Fruit fly (Drosophila melanogaster) whole organism, prepupa: Measurements from ENCODE around the gene Ir94d.

Experiments used
- Blimp-1 ChIP-seq: fragments of 200-800 bp; sonication (Bioruptor generic); optimal IDR thresholded peaks from 3 replicates; lab custom pipeline; 2017; ENCODE audit warnings: missing biosample characterization, missing genetic modification characterization, mild to moderate bottlenecking, moderate library complexity, missing genetic modification reagents
- CG10631 ChIP-seq: fragments of 200-800 bp; sonication (Bioruptor generic); optimal IDR thresholded peaks from 2 replicates; lab custom pipeline; 2016; ENCODE audit warnings: missing biosample characterization, missing genetic modification characterization
- CG10669 ChIP-seq: fragments of 200-800 bp; sonication (Bioruptor generic); optimal IDR thresholded peaks from 3 replicates; lab custom pipeline; 2018; ENCODE audit warnings: missing biosample characterization, mild to moderate bottlenecking, missing genetic modification characterization, moderate library complexity
- CG11762 ChIP-seq: fragments of 200-800 bp; sonication (Bioruptor generic); optimal IDR thresholded peaks from 3 replicates; lab custom pipeline; 2016; ENCODE audit warnings: missing biosample characterization, missing genetic modification characterization; ENCODE audit not compliant: insufficient read depth
- CG15336 ChIP-seq: fragments of 200-800 bp; sonication (Bioruptor generic); IDR thresholded peaks from 2 replicates; pipeline ENCODE4 v1.3.6; 2022; ENCODE audit warnings: missing biosample characterization, missing genetic modification characterization
- CG1621 ChIP-seq: fragments of 200-800 bp; sonication (Bioruptor generic); optimal IDR thresholded peaks from 3 replicates; lab custom pipeline; 2018; ENCODE audit warnings: missing biosample characterization, mild to moderate bottlenecking, missing genetic modification characterization
- CG16779 ChIP-seq: fragments of 200-800 bp; sonication (Bioruptor generic); optimal IDR thresholded peaks from 3 replicates; lab custom pipeline; 2017; ENCODE audit warnings: missing biosample characterization, mild to moderate bottlenecking, missing genetic modification characterization
- CG4318 ChIP-seq: fragments of 200-800 bp; sonication (Bioruptor generic); optimal IDR thresholded peaks from 3 replicates; lab custom pipeline; 2017; ENCODE audit warnings: missing biosample characterization, mild to moderate bottlenecking, missing genetic modification characterization
- CG6163 ChIP-seq: fragments of 200-800 bp; sonication (Bioruptor generic); IDR thresholded peaks from 3 replicates; pipeline ENCODE4 v1.3.6; 2022; ENCODE audit warnings: missing biosample characterization, missing genetic modification characterization
- CG6276 ChIP-seq: fragments of 200-800 bp; sonication (Bioruptor generic); optimal IDR thresholded peaks from 2 replicates; lab custom pipeline; 2017; ENCODE audit warnings: missing biosample characterization, mild to moderate bottlenecking, missing genetic modification characterization
- CG6792 ChIP-seq: fragments of 200-800 bp; sonication (Bioruptor generic); optimal IDR thresholded peaks from 3 replicates; lab custom pipeline; 2016; ENCODE audit warnings: missing biosample characterization, missing genetic modification characterization
- CG6808 ChIP-seq: fragments of 200-800 bp; sonication (Bioruptor generic); optimal IDR thresholded peaks from 3 replicates; lab custom pipeline; 2017; ENCODE audit warnings: missing biosample characterization, missing genetic modification characterization, mild to moderate bottlenecking, moderate library complexity, missing genetic modification reagents
- CG6854 ChIP-seq: fragments of 200-800 bp; sonication (Bioruptor generic); optimal IDR thresholded peaks from 2 replicates; lab custom pipeline; 2017; ENCODE audit warnings: missing biosample characterization, mild to moderate bottlenecking, missing genetic modification characterization
- CG7368 ChIP-seq: fragments of 200-800 bp; sonication (Bioruptor generic); optimal IDR thresholded peaks from 3 replicates; lab custom pipeline; 2016; ENCODE audit warnings: missing biosample characterization, missing genetic modification characterization
- CG8119 ChIP-seq: fragments of 200-800 bp; sonication (Bioruptor generic); IDR thresholded peaks from 3 replicates; pipeline ENCODE4 v1.3.6; 2022; ENCODE audit warnings: missing biosample characterization, missing genetic modification characterization
- CG8319 ChIP-seq: fragments of 200-800 bp; sonication (Bioruptor generic); optimal IDR thresholded peaks from 3 replicates; lab custom pipeline; 2016; ENCODE audit warnings: missing biosample characterization, missing genetic modification characterization
- CG8632 ChIP-seq: fragments of 200-800 bp; sonication (Bioruptor generic); optimal IDR thresholded peaks from 3 replicates; lab custom pipeline; 2016; ENCODE audit warnings: missing biosample characterization, missing genetic modification characterization
- Eip75B ChIP-seq: fragments of 200-800 bp; sonication (Bioruptor generic); optimal IDR thresholded peaks from 3 replicates; lab custom pipeline; 2016; ENCODE audit warnings: missing biosample characterization, missing genetic modification characterization
- Eip78C ChIP-seq: fragments of 200-800 bp; sonication (Bioruptor generic); peaks from one replicate; lab custom pipeline; 2016; ENCODE audit warnings: missing biosample characterization, missing genetic modification characterization
- Eip93F ChIP-seq: fragments of 200-800 bp; sonication (Bioruptor generic); optimal IDR thresholded peaks from 2 replicates; lab custom pipeline; 2016; ENCODE audit warnings: missing biosample characterization, mild to moderate bottlenecking, missing genetic modification characterization
- Ets96B ChIP-seq: fragments of 200-800 bp; optimal IDR thresholded peaks from 2 replicates; lab custom pipeline; 2019; ENCODE audit warnings: missing biosample characterization, mild to moderate bottlenecking, missing genetic modification characterization, moderate library complexity
- Gug ChIP-seq: fragments of 200-800 bp; sonication (Bioruptor generic); IDR thresholded peaks from 2 replicates; pipeline ENCODE4 v1.3.6; 2022; ENCODE audit warnings: missing biosample characterization, missing genetic modification characterization
- Hr39 ChIP-seq: fragments of 200-800 bp; sonication (Bioruptor generic); optimal IDR thresholded peaks from 2 replicates; lab custom pipeline; 2016; ENCODE audit warnings: missing biosample characterization, missing genetic modification characterization
- Hr4 ChIP-seq: fragments of 200-800 bp; sonication (Bioruptor generic); optimal IDR thresholded peaks from 3 replicates; lab custom pipeline; 2016; ENCODE audit warnings: missing biosample characterization, missing genetic modification characterization
- Lpt ChIP-seq: fragments of 200-800 bp; sonication (Bioruptor generic); optimal IDR thresholded peaks from 3 replicates; lab custom pipeline; 2016; ENCODE audit warnings: missing biosample characterization, missing genetic modification characterization
- Met ChIP-seq: fragments of 200-800 bp; sonication (Bioruptor generic); optimal IDR thresholded peaks from 3 replicates; lab custom pipeline; 2016; ENCODE audit warnings: missing biosample characterization, missing genetic modification characterization
- OdsH ChIP-seq: fragments of 200-800 bp; sonication (Bioruptor generic); optimal IDR thresholded peaks from 3 replicates; lab custom pipeline; 2016; ENCODE audit warnings: missing biosample characterization, missing genetic modification characterization
- Smox ChIP-seq: fragments of 200-800 bp; sonication (Bioruptor generic); optimal IDR thresholded peaks from 3 replicates; lab custom pipeline; 2016; ENCODE audit warnings: missing biosample characterization, missing genetic modification characterization
- Sox102F ChIP-seq: fragments of 200-800 bp; sonication (Bioruptor generic); optimal IDR thresholded peaks from 2 replicates; lab custom pipeline; 2016; ENCODE audit warnings: missing biosample characterization, mild to moderate bottlenecking, missing genetic modification characterization
- Sox14 ChIP-seq: fragments of 200-800 bp; sonication (Bioruptor generic); optimal IDR thresholded peaks from 3 replicates; lab custom pipeline; 2016; ENCODE audit warnings: missing biosample characterization, missing genetic modification characterization
- Sox15 ChIP-seq: fragments of 200-800 bp; sonication (Bioruptor generic); optimal IDR thresholded peaks from 3 replicates; lab custom pipeline; 2016; ENCODE audit warnings: missing biosample characterization, missing genetic modification characterization
- achi ChIP-seq: fragments of 200-800 bp; sonication (Bioruptor generic); optimal IDR thresholded peaks from 3 replicates; lab custom pipeline; 2016; ENCODE audit warnings: missing biosample characterization, missing genetic modification characterization
- acj6 ChIP-seq: fragments of 200-800 bp; sonication (Bioruptor generic); optimal IDR thresholded peaks from 3 replicates; lab custom pipeline; 2016; ENCODE audit warnings: missing biosample characterization, missing genetic modification characterization
- dac ChIP-seq: fragments of 200-800 bp; sonication (Bioruptor generic); optimal IDR thresholded peaks from 2 replicates; lab custom pipeline; 2017; ENCODE audit warnings: missing biosample characterization, mild to moderate bottlenecking, missing genetic modification characterization
- esn ChIP-seq: fragments of 200-800 bp; sonication (Bioruptor generic); optimal IDR thresholded peaks from 2 replicates; lab custom pipeline; 2016; ENCODE audit warnings: missing biosample characterization, mild to moderate bottlenecking, missing genetic modification characterization, moderate library complexity
- fd59A ChIP-seq: fragments of 200-800 bp; sonication (Bioruptor generic); optimal IDR thresholded peaks from 2 replicates; lab custom pipeline; 2017; ENCODE audit warnings: missing biosample characterization, mild to moderate bottlenecking, missing genetic modification characterization, missing genetic modification reagents
- fd85E ChIP-seq: fragments of 200-800 bp; sonication (Bioruptor generic); optimal IDR thresholded peaks from 3 replicates; lab custom pipeline; 2016; ENCODE audit warnings: missing biosample characterization, missing genetic modification characterization
- fkh ChIP-seq: fragments of 200-800 bp; sonication (Bioruptor generic); optimal IDR thresholded peaks from 3 replicates; lab custom pipeline; 2017; ENCODE audit warnings: missing biosample characterization, mild to moderate bottlenecking, missing genetic modification characterization, moderate library complexity
- net ChIP-seq: fragments of 200-800 bp; sonication (Bioruptor generic); optimal IDR thresholded peaks from 3 replicates; lab custom pipeline; 2016; ENCODE audit warnings: missing biosample characterization, missing genetic modification characterization
- pdm3 ChIP-seq: fragments of 200-800 bp; sonication (Bioruptor generic); optimal IDR thresholded peaks from 3 replicates; lab custom pipeline; 2016; ENCODE audit warnings: missing biosample characterization, missing genetic modification characterization
- salr ChIP-seq, 2 experiments: fragments of 200-800 bp; sonication (Bioruptor generic); optimal IDR thresholded peaks; 3 replicates each; lab custom pipeline; 2016 to 2018; ENCODE audit warnings: missing biosample characterization in 2 of 2, missing genetic modification characterization in 2 of 2, mild to moderate bottlenecking in 1 of 2
- ss ChIP-seq, 2 experiments: fragments of 200-800 bp; sonication (Bioruptor generic); optimal IDR thresholded peaks; 2 replicates in 1 of 2; 3 replicates in 1 of 2; lab custom pipeline; 2017 to 2018; ENCODE audit warnings: mild to moderate bottlenecking in 2 of 2, missing biosample characterization in 2 of 2, missing genetic modification characterization in 2 of 2, moderate library complexity in 1 of 2
- svp ChIP-seq: fragments of 200-800 bp; sonication (Bioruptor generic); peaks from one replicate; lab custom pipeline; 2016; ENCODE audit warnings: missing biosample characterization, missing genetic modification characterization
- vri ChIP-seq: fragments of 200-800 bp; sonication (Bioruptor generic); optimal IDR thresholded peaks from 3 replicates; lab custom pipeline; 2016; ENCODE audit warnings: missing biosample characterization, mild to moderate bottlenecking, missing genetic modification characterization

The Ir94d gene

dm6 chr3R:23384591-23385260 is 17.9 kb upstream of the Ir94d start, which contains the start of gene CG4393 (continued):
- TF ChIP-seq svp (GFP tag; lab: Kevin White, UChicago): peak; percentile 33
- peak in 1 of 2 experiments; percentile 41 for TF ChIP-seq salr (GFP tag; optimal IDR thresholded peaks at IDR 0.05; lab: Kevin White, UChicago)
- TF ChIP-seq fd59A (GFP tag; lab: Kevin White, UChicago): no peak
- peak; percentile 61 for TF ChIP-seq CG6808 (GFP tag; lab: Kevin White, UChicago)
- no peak for TF ChIP-seq CG8632 (GFP tag; lab: Kevin White, UChicago)
- TF ChIP-seq CG1621 (tag; lab: Kevin White, UChicago): peak; percentile 27
- TF ChIP-seq Smox (GFP tag; lab: Kevin White, UChicago): no peak
- no peak for TF ChIP-seq Sox102F (GFP tag; lab: Kevin White, UChicago)
- TF ChIP-seq CG11762 (GFP tag; lab: Kevin White, UChicago): no peak
- TF ChIP-seq CG8119 (GFP tag; lab: Robert Waterston, UW): peak; percentile 79
- TF ChIP-seq Lpt (GFP tag; lab: Kevin White, UChicago): peak; percentile 59
- no peak for TF ChIP-seq Hr4 (GFP tag; lab: Kevin White, UChicago)
- no peak for TF ChIP-seq fd85E (GFP tag; lab: Kevin White, UChicago)
- no peak for TF ChIP-seq CG4318
- no peak for TF ChIP-seq Sox15 (GFP tag; lab: Kevin White, UChicago)
- TF ChIP-seq CG6792 (GFP tag; lab: Kevin White, UChicago): peak; percentile 10
- no peak for TF ChIP-seq Eip75B (GFP tag; lab: Kevin White, UChicago)
- no peak for TF ChIP-seq esn (GFP tag; lab: Kevin White, UChicago)
- no peak for TF ChIP-seq vri (GFP tag; lab: Kevin White, UChicago)
- peak; percentile 23 for TF ChIP-seq CG16779
- no peak for TF ChIP-seq Blimp-1
- no peak for TF ChIP-seq acj6 (GFP tag; lab: Kevin White, UChicago)
- TF ChIP-seq Eip93F (GFP tag; lab: Kevin White, UChicago): no peak
- peak; percentile 77 for TF ChIP-seq CG6276 (GFP tag; lab: Kevin White, UChicago)
- peak; percentile 18 for TF ChIP-seq Sox14
- TF ChIP-seq CG10669 (GFP tag; lab: Kevin White, UChicago): peak; percentile 20
- TF ChIP-seq, all 60 proteins: peak for 23

dm6 chr3R:23386021-23386457 is 16.6 kb upstream of the Ir94d start:
- TF ChIP-seq pdm3 (GFP tag; lab: Kevin White, UChicago) (peak; percentile 3), Eip78C (GFP tag; lab: Kevin White, UChicago) (peak; percentile 62), OdsH (no peak), Smox (GFP tag; lab: Kevin White, UChicago) (no peak), Sox102F (GFP tag; lab: Kevin White, UChicago) (no peak), achi (GFP tag; lab: Kevin White, UChicago) (no peak), CG6854 (GFP tag; lab: Kevin White, UChicago) (no peak), CG7368 (GFP tag; lab: Kevin White, UChicago) (no peak), CG8119 (GFP tag; lab: Robert Waterston, UW) (no peak), ss (GFP tag; optimal IDR thresholded peaks at IDR 0.05; lab: Kevin White, UChicago) (no peak), CG16779 (peak; percentile 41), fkh (GFP tag; lab: Kevin White, UChicago) (peak; percentile 62), vri (GFP tag; lab: Kevin White, UChicago) (peak; percentile 19), Sox14 (peak; percentile 75)
- TF ChIP-seq, all 60 proteins: peak for 6

dm6 chr3R:23386907-23387306 is 15.7 kb upstream of the Ir94d start:
- peak; percentile 71; the same call in 2 of the 3 replicates for TF ChIP-seq CG6163
- TF ChIP-seq Hr39: peak; percentile 14
- peak; percentile 39 for TF ChIP-seq net (GFP tag; lab: Kevin White, UChicago)
- peak; percentile 57 for TF ChIP-seq CG4318
- TF ChIP-seq CG15336 (GFP tag; lab: Robert Waterston, UW): peak; percentile 84
- peak in 1 of 2 experiments; percentile 17 for TF ChIP-seq salr (GFP tag; optimal IDR thresholded peaks at IDR 0.05; lab: Kevin White, UChicago)
- TF ChIP-seq Blimp-1: no peak
- TF ChIP-seq pdm3 (GFP tag; lab: Kevin White, UChicago): peak; percentile 65
- no peak for TF ChIP-seq CG8319
- peak; percentile 8 for TF ChIP-seq CG11762 (GFP tag; lab: Kevin White, UChicago)
- no peak for TF ChIP-seq fd85E (GFP tag; lab: Kevin White, UChicago)
- TF ChIP-seq CG8632 (GFP tag; lab: Kevin White, UChicago): no peak
- TF ChIP-seq Ets96B (tag; lab: Kevin White, UChicago): peak; percentile 19
- peak; percentile 35 for TF ChIP-seq CG10631 (GFP tag; lab: Kevin White, UChicago)
- no peak for TF ChIP-seq dac
- peak; percentile 35 for TF ChIP-seq achi (GFP tag; lab: Kevin White, UChicago)
- peak; percentile 38 for TF ChIP-seq Lpt (GFP tag; lab: Kevin White, UChicago)
- TF ChIP-seq Met (GFP tag; lab: Kevin White, UChicago): peak; percentile 19
- no peak for TF ChIP-seq Sox15 (GFP tag; lab: Kevin White, UChicago)
- TF ChIP-seq CG6792 (GFP tag; lab: Kevin White, UChicago): peak; percentile 11
- peak; percentile 54; the same call in 1 of the 2 replicates for TF ChIP-seq Gug
- peak; percentile 13 for TF ChIP-seq acj6 (GFP tag; lab: Kevin White, UChicago)
